Worm (Caenorhabditis elegans): ENCODE results near the gene gar-1.

DNA sequence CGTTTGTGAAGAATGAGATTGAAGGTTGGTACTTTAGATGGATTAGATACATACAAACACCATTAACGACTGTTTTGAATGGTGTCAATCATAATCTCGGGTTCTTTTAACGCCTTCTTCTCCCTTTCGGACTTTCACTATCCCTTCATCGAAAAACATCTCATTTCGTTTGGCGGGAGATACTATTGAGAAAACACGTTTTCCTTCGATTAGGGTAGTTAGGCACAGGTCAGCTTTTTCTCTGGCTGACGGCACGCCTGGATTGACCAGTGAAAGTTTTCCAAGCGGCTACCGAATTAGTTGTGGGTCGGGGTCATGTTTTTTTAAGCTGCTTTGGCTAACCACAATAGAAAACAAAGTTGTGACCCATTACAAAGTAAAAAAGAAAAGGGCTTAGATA is 35.3 kb upstream of the gar-1 start:
- TF ChIP-seq nhr-80 (tag; optimal IDR thresholded peaks at IDR 0.05) (no peak), aptf-3 (GFP tag; IDR thresholded peaks at IDR 0.05) (no peak), mcd-1 (GFP tag; IDR thresholded peaks at IDR 0.05) (no peak), nhr-90 (tag; optimal IDR thresholded peaks at IDR 0.05) (no peak), ama-1 (optimal IDR thresholded peaks at IDR 0.05) (no peak), ama-1 (GFP tag; optimal IDR thresholded peaks at IDR 0.05) (no peak), hmg-1.2 (GFP tag; IDR thresholded peaks at IDR 0.05) (no peak), Y53F4B.3 (GFP tag; IDR thresholded peaks at IDR 0.05) (no peak), him-1 (tag; optimal IDR thresholded peaks at IDR 0.05) (no peak), let-607 (tag; optimal IDR thresholded peaks at IDR 0.05) (no peak), egl-44 (GFP tag; IDR thresholded peaks at IDR 0.05) (no peak), C17E4.6 (GFP tag; IDR thresholded peaks at IDR 0.05) (no peak)

Data from whole organism, young adult.